Worm (Caenorhabditis elegans) whole organism, early embryonic: ENCODE results near the gene ZK180.5.

Experiments used
- B0310.2 ChIP-seq: sonication (generic microtip); optimal IDR thresholded peaks from 2 replicates; lab custom pipeline; 2016; ENCODE audit warnings: mild to moderate bottlenecking, missing genetic modification characterization, missing compliant biosample characterization
- aly-1 ChIP-seq: sonication (generic microtip); optimal IDR thresholded peaks from 2 replicates; lab custom pipeline; 2016; ENCODE audit warnings: missing genetic modification characterization, missing compliant biosample characterization
- ama-1 ChIP-seq: fragments of 150-350 bp; optimal IDR thresholded peaks from 2 replicates; lab custom pipeline; 2014
- ceh-13 ChIP-seq: fragments of 200-800 bp; sonication (Bioruptor generic); optimal IDR thresholded peaks from 2 replicates; lab custom pipeline; 2018; ENCODE audit warnings: mild to moderate bottlenecking, missing genetic modification characterization, missing compliant biosample characterization
- hmbx-1 ChIP-seq: sonication (generic microtip); optimal IDR thresholded peaks from 2 replicates; lab custom pipeline; 2016; ENCODE audit warnings: mild to moderate bottlenecking, missing genetic modification characterization, missing compliant biosample characterization
- hmg-4 ChIP-seq: fragments of 200-800 bp; sonication (Bioruptor generic); optimal IDR thresholded peaks from 2 replicates; lab custom pipeline; 2018; ENCODE audit warnings: mild to moderate bottlenecking, missing genetic modification characterization, missing compliant biosample characterization
- hnd-1 ChIP-seq: sonication (generic microtip); optimal IDR thresholded peaks from 2 replicates; lab custom pipeline; 2016; ENCODE audit warnings: missing genetic modification characterization, missing compliant biosample characterization
- pes-1 ChIP-seq: fragments of 200-800 bp; sonication (Bioruptor generic); IDR thresholded peaks from 2 replicates; pipeline ENCODE4 v1.3.6; 2022; ENCODE audit warnings: missing genetic modification reagents, missing genetic modification characterization, missing compliant biosample characterization

DNA sequence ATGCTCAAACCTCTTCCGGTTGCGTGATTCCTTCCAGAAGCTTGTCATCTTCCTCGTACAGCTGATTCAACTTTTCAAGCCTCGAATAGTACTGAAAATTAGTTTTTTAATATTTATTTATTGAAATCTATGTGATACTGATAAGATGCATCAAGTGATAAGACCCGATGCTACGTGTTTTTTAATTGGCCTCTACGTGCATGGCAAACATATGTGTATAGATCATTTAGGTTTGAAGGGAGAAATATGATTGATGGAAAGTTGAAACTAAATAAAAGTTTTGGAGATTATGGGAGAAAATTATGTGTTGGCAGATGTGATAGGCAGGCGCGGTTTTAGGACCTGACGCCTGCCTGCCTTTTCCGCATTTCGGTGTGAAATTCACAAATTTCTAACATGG lies 27.2 kb upstream of the ZK180.5 start:
- no peak for TF ChIP-seq aly-1 (tag; lab: Kevin White, UChicago)
- no peak for TF ChIP-seq hmg-4
- TF ChIP-seq ama-1, result no peak
- no peak for TF ChIP-seq hmbx-1
- TF ChIP-seq pes-1, result no peak
- TF ChIP-seq B0310.2 (tag; lab: Kevin White, UChicago), result no peak
- no peak for TF ChIP-seq hnd-1 (tag; lab: Kevin White, UChicago)
- TF ChIP-seq ceh-13 (GFP tag; lab: Kevin White, UChicago), result no peak
